Fruit fly (Drosophila melanogaster) whole organism, embryonic: ENCODE data around the gene CG7377.

Source experiments
- ATbp ChIP-seq: fragments of 200-800 bp; sonication (Bioruptor generic); optimal IDR thresholded peaks from 2 replicates; lab custom pipeline; 2017; ENCODE audit warnings: missing biosample characterization, mild to moderate bottlenecking, missing genetic modification characterization, missing genetic modification reagents
- Asciz ChIP-seq: fragments of 200-800 bp; sonication (Bioruptor generic); optimal IDR thresholded peaks from 2 replicates; lab custom pipeline; 2017; ENCODE audit warnings: missing biosample characterization, mild to moderate bottlenecking, missing genetic modification characterization, missing genetic modification reagents
- Awh ChIP-seq: fragments of 200-800 bp; sonication (Bioruptor generic); IDR thresholded peaks from 2 replicates; pipeline ENCODE4, ENCODE4 v1.3.6; 2022; ENCODE audit warnings: missing biosample characterization, missing genetic modification characterization
- CG10431 ChIP-seq: fragments of 200-800 bp; sonication (Bioruptor generic); optimal IDR thresholded peaks from 3 replicates; lab custom pipeline; 2018; ENCODE audit warnings: missing biosample characterization, mild to moderate bottlenecking, missing genetic modification characterization
- CG1233 ChIP-seq: fragments of 200-800 bp; sonication (Bioruptor generic); optimal IDR thresholded peaks from 4 replicates; lab custom pipeline; 2018; ENCODE audit warnings: missing biosample characterization, mild to moderate bottlenecking, missing genetic modification characterization
- CG12391 ChIP-seq: fragments of 200-800 bp; sonication (Bioruptor generic); optimal IDR thresholded peaks from 3 replicates; lab custom pipeline; 2018; ENCODE audit warnings: missing biosample characterization, mild to moderate bottlenecking, missing genetic modification characterization, moderate library complexity
- CG13123 ChIP-seq: fragments of 200-800 bp; sonication (Bioruptor generic); optimal IDR thresholded peaks from 2 replicates; lab custom pipeline; 2016; ENCODE audit warnings: missing biosample characterization, missing genetic modification characterization
- CG14860 ChIP-seq: fragments of 200-800 bp; sonication (Bioruptor generic); IDR thresholded peaks from 3 replicates; pipeline ENCODE4 v1.3.6; 2022; ENCODE audit warnings: missing biosample characterization, missing genetic modification characterization; ENCODE audit not compliant: partially characterized antibody
- CG15601 ChIP-seq: fragments of 200-800 bp; sonication (Bioruptor generic); optimal IDR thresholded peaks from 3 replicates; lab custom pipeline; 2019; ENCODE audit warnings: missing biosample characterization, mild to moderate bottlenecking, missing genetic modification characterization, moderate library complexity
- CG1603 ChIP-seq: fragments of 200-800 bp; sonication (Bioruptor generic); optimal IDR thresholded peaks from 2 replicates; lab custom pipeline; 2019; ENCODE audit warnings: missing biosample characterization, mild to moderate bottlenecking, missing genetic modification characterization, moderate library complexity
- CG16813 ChIP-seq: fragments of 200-800 bp; sonication (Bioruptor generic); IDR thresholded peaks from 3 replicates; pipeline ENCODE4 v1.3.6; 2022; ENCODE audit warnings: missing biosample characterization, missing genetic modification characterization; ENCODE audit not compliant: partially characterized antibody
- CG16863 ChIP-seq: fragments of 200-800 bp; sonication (Bioruptor generic); optimal IDR thresholded peaks from 3 replicates; lab custom pipeline; 2016; ENCODE audit warnings: missing biosample characterization, missing genetic modification characterization
- CG17186 ChIP-seq: fragments of 200-800 bp; sonication (Bioruptor generic); optimal IDR thresholded peaks from 3 replicates; lab custom pipeline; 2017; ENCODE audit warnings: missing biosample characterization, missing genetic modification reagents, missing genetic modification characterization
- CG17912 ChIP-seq: fragments of 200-800 bp; sonication (Bioruptor generic); optimal IDR thresholded peaks from 2 replicates; lab custom pipeline; 2018; ENCODE audit warnings: missing biosample characterization, mild to moderate bottlenecking, missing genetic modification characterization
- CG30020 ChIP-seq: fragments of 200-800 bp; optimal IDR thresholded peaks from 2 replicates; lab custom pipeline; 2019; ENCODE audit warnings: missing biosample characterization, mild to moderate bottlenecking, missing genetic modification characterization, moderate library complexity
- CG33557 ChIP-seq: fragments of 200-800 bp; sonication (Bioruptor generic); optimal IDR thresholded peaks from 2 replicates; lab custom pipeline; 2019; ENCODE audit warnings: missing biosample characterization, mild to moderate bottlenecking, missing genetic modification characterization, moderate library complexity
- CG4730 ChIP-seq: fragments of 200-800 bp; sonication (Bioruptor generic); IDR thresholded peaks from 2 replicates; pipeline ENCODE4 v1.3.6; 2022; ENCODE audit warnings: missing biosample characterization, missing genetic modification characterization
- CG5245 ChIP-seq: fragments of 200-800 bp; sonication (Bioruptor generic); optimal IDR thresholded peaks from 3 replicates; lab custom pipeline; 2016; ENCODE audit warnings: missing biosample characterization, missing genetic modification characterization
- CG5953 ChIP-seq: fragments of 200-800 bp; sonication (Bioruptor generic); IDR thresholded peaks from 2 replicates; pipeline ENCODE4 v1.3.6; 2022; ENCODE audit warnings: missing biosample characterization, missing genetic modification characterization
- CG6689 ChIP-seq: fragments of 200-800 bp; sonication (Bioruptor generic); IDR thresholded peaks from 2 replicates; pipeline ENCODE4 v1.3.6; 2022; ENCODE audit warnings: missing biosample characterization, missing genetic modification characterization
- CG8290 ChIP-seq, 3 experiments: fragments of 200-800 bp; sonication (Bioruptor generic); optimal IDR thresholded peaks; 2 replicates each; lab custom pipeline; 2016 to 2019; ENCODE audit warnings: missing biosample characterization in 3 of 3, missing genetic modification characterization in 3 of 3, mild to moderate bottlenecking in 2 of 3, moderate library complexity in 1 of 3
- CG9876 ChIP-seq: fragments of 200-800 bp; sonication (Bioruptor generic); optimal IDR thresholded peaks from 2 replicates; lab custom pipeline; 2016; ENCODE audit warnings: missing biosample characterization, missing genetic modification characterization
- CG9932 ChIP-seq: fragments of 200-800 bp; sonication (Bioruptor generic); IDR thresholded peaks from 2 replicates; pipeline ENCODE4 v1.3.6; 2022; ENCODE audit warnings: missing biosample characterization, missing genetic modification characterization
- HmgZ ChIP-seq: fragments of 200-800 bp; sonication (Bioruptor generic); optimal IDR thresholded peaks from 2 replicates; lab custom pipeline; 2018; ENCODE audit warnings: missing biosample characterization, mild to moderate bottlenecking, missing genetic modification characterization
- Hr51 ChIP-seq, 2 experiments: fragments of 200-800 bp; sonication (Bioruptor generic); optimal IDR thresholded peaks; 2 replicates in 1 of 2; 3 replicates in 1 of 2; lab custom pipeline; 2016 to 2018; ENCODE audit warnings: missing biosample characterization in 2 of 2, missing genetic modification characterization in 2 of 2, mild to moderate bottlenecking in 1 of 2, moderate library complexity in 1 of 2
- Med ChIP-seq: fragments of 200-800 bp; sonication (Bioruptor generic); peaks from one replicate; lab custom pipeline; 2016; ENCODE audit warnings: missing biosample characterization, missing genetic modification characterization, mild to moderate bottlenecking, inconsistent platforms, moderate library complexity
- Mes4 ChIP-seq: fragments of 200-800 bp; sonication (Bioruptor generic); optimal IDR thresholded peaks from 2 replicates; lab custom pipeline; 2016; ENCODE audit warnings: missing biosample characterization, missing genetic modification characterization
- Nf-YC ChIP-seq: fragments of 200-800 bp; optimal IDR thresholded peaks from 3 replicates; lab custom pipeline; 2019; ENCODE audit warnings: missing biosample characterization, mild to moderate bottlenecking, missing genetic modification characterization, moderate library complexity
- Oaz ChIP-seq: fragments of 200-800 bp; sonication (Bioruptor generic); IDR thresholded peaks from 2 replicates; pipeline ENCODE4 v1.3.6; 2022; ENCODE audit warnings: missing biosample characterization, missing genetic modification characterization
- al ChIP-seq: fragments of 200-800 bp; sonication (Bioruptor generic); IDR thresholded peaks from 2 replicates; pipeline ENCODE4 v1.3.6; 2022; ENCODE audit warnings: missing biosample characterization, missing genetic modification characterization
- aop ChIP-seq: fragments of 200-800 bp; sonication (Bioruptor generic); IDR thresholded peaks from 2 replicates; pipeline ENCODE4 v1.3.6; 2022; ENCODE audit warnings: missing biosample characterization, missing genetic modification characterization
- bcd ChIP-seq: fragments of 200-800 bp; sonication (Bioruptor generic); optimal IDR thresholded peaks from 2 replicates; lab custom pipeline; 2017; ENCODE audit warnings: missing biosample characterization, mild to moderate bottlenecking, missing genetic modification characterization
- cad ChIP-seq: fragments of >200 bp; optimal IDR thresholded peaks from 2 replicates; lab custom pipeline; 2017; ENCODE audit warnings: missing biosample characterization, missing genetic modification characterization
- cato ChIP-seq: fragments of 200-800 bp; sonication (Bioruptor generic); optimal IDR thresholded peaks from 2 replicates; lab custom pipeline; 2016; ENCODE audit warnings: missing biosample characterization, missing genetic modification characterization, borderline replicate concordance
- corto ChIP-seq: fragments of 200-800 bp; sonication (Bioruptor generic); optimal IDR thresholded peaks from 2 replicates; lab custom pipeline; 2016; ENCODE audit warnings: missing biosample characterization, mild to moderate bottlenecking, missing genetic modification characterization, moderate library complexity
- crc ChIP-seq: fragments of 200-800 bp; sonication (Bioruptor generic); optimal IDR thresholded peaks from 2 replicates; lab custom pipeline; 2016; ENCODE audit warnings: missing biosample characterization, missing genetic modification characterization
- dmrt11E ChIP-seq: fragments of 200-800 bp; sonication (Bioruptor generic); optimal IDR thresholded peaks from 3 replicates; lab custom pipeline; 2018; ENCODE audit warnings: missing biosample characterization, mild to moderate bottlenecking, missing genetic modification characterization, moderate library complexity
- esg ChIP-seq: fragments of 200-800 bp; sonication (Bioruptor generic); conservative IDR thresholded peaks from 2 replicates; pipeline ENCODE4 v1.3.6; 2022; ENCODE audit warnings: missing biosample characterization, missing genetic modification characterization
- eyg ChIP-seq: fragments of 200-800 bp; sonication (Bioruptor generic); optimal IDR thresholded peaks from 3 replicates; lab custom pipeline; 2016; ENCODE audit warnings: missing biosample characterization, missing genetic modification characterization
- h ChIP-seq: fragments of >200 bp; optimal IDR thresholded peaks from 2 replicates; lab custom pipeline; 2017
- her ChIP-seq: fragments of 200-800 bp; sonication (Bioruptor generic); optimal IDR thresholded peaks from 2 replicates; lab custom pipeline; 2016; ENCODE audit warnings: missing biosample characterization, missing genetic modification characterization
- lab ChIP-seq: fragments of 200-800 bp; sonication (Bioruptor generic); optimal IDR thresholded peaks from 3 replicates; lab custom pipeline; 2017; ENCODE audit warnings: missing biosample characterization, missing genetic modification characterization, mild to moderate bottlenecking, moderate library complexity, missing genetic modification reagents
- lilli ChIP-seq: fragments of 200-800 bp; sonication (Bioruptor generic); optimal IDR thresholded peaks from 3 replicates; lab custom pipeline; 2016; ENCODE audit warnings: missing biosample characterization, missing genetic modification characterization
- luna ChIP-seq: fragments of 200-800 bp; sonication (Bioruptor generic); optimal IDR thresholded peaks from 2 replicates; lab custom pipeline; 2016; ENCODE audit warnings: missing biosample characterization, missing genetic modification characterization
- nerfin-2 ChIP-seq: fragments of 200-800 bp; sonication (Bioruptor generic); IDR thresholded peaks from 2 replicates; pipeline ENCODE4 v1.3.6; 2022; ENCODE audit warnings: missing biosample characterization, missing genetic modification characterization; ENCODE audit not compliant: partially characterized antibody
- onecut ChIP-seq: fragments of 200-800 bp; sonication (Bioruptor generic); IDR thresholded peaks from 2 replicates; pipeline ENCODE4 v1.3.6; 2022; ENCODE audit warnings: missing biosample characterization, missing genetic modification characterization
- pho ChIP-seq: fragments of 200-800 bp; sonication (Bioruptor generic); optimal IDR thresholded peaks from 2 replicates; lab custom pipeline; 2016; ENCODE audit warnings: missing biosample characterization, missing genetic modification characterization
- pnt ChIP-seq: fragments of 200-800 bp; sonication (Bioruptor generic); optimal IDR thresholded peaks from 3 replicates; lab custom pipeline; 2016; ENCODE audit warnings: missing biosample characterization, missing genetic modification characterization
- sim ChIP-seq: fragments of 200-800 bp; sonication (Bioruptor generic); IDR thresholded peaks from 2 replicates; pipeline ENCODE4 v1.3.6; 2022; ENCODE audit warnings: missing biosample characterization, missing genetic modification characterization
- zen2 ChIP-seq: fragments of 200-800 bp; sonication (Bioruptor generic); IDR thresholded peaks from 3 replicates; pipeline ENCODE4 v1.3.6; 2022; ENCODE audit warnings: missing biosample characterization, missing genetic modification characterization; ENCODE audit not compliant: partially characterized antibody

Gene CG7377

dm6 chr3L:11627819-11628483, 38.5 kb downstream of the CG7377 start, which contains the start of gene Apt1 (continued):
- no peak for TF ChIP-seq CG15601 (tag; lab: Kevin White, UChicago)
- TF ChIP-seq CG17912 (GFP tag; lab: Kevin White, UChicago), result no peak
- TF ChIP-seq pho (GFP tag; lab: Kevin White, UChicago), result no peak
- no peak for TF ChIP-seq dmrt11E (tag; lab: Kevin White, UChicago)
- TF ChIP-seq Oaz (GFP tag; lab: Robert Waterston, UW), result no peak
- no peak for TF ChIP-seq CG12391 (tag; lab: Kevin White, UChicago)
- no peak for TF ChIP-seq sim (GFP tag; lab: Robert Waterston, UW)
- no peak for TF ChIP-seq CG10431 (GFP tag; lab: Kevin White, UChicago)
- no peak for TF ChIP-seq CG4730
- TF ChIP-seq nerfin-2 (GFP tag; lab: Robert Waterston, UW), result peak; percentile 82
- TF ChIP-seq onecut (GFP tag; lab: Robert Waterston, UW), result peak; percentile 83
- TF ChIP-seq CG9932, result peak; percentile 58; the same call in 1 of the 2 replicates
- no peak for TF ChIP-seq esg (GFP tag; lab: Robert Waterston, UW)
- TF ChIP-seq crc (GFP tag; lab: Kevin White, UChicago), result no peak
- no peak for TF ChIP-seq CG9876
- no peak for TF ChIP-seq cato (GFP tag; lab: Kevin White, UChicago)
- peak; percentile 92 for TF ChIP-seq CG16813
- TF ChIP-seq CG8290 (GFP tag; optimal IDR thresholded peaks at IDR 0.05; lab: Kevin White, UChicago), result no peak
- peak in 1 of 2 experiments; percentile 43 for TF ChIP-seq CG8290 (tag; optimal IDR thresholded peaks at IDR 0.05; lab: Kevin White, UChicago)
- TF ChIP-seq pnt, result no peak
- no peak for TF ChIP-seq Awh (GFP tag; lab: Robert Waterston, UW)
- TF ChIP-seq CG1233 (GFP tag; lab: Kevin White, UChicago), result no peak
- no peak for TF ChIP-seq CG17186 (GFP tag; lab: Kevin White, UChicago)
- peak; percentile 35 for TF ChIP-seq lilli (GFP tag; lab: Kevin White, UChicago)
- no peak for TF ChIP-seq CG6689 (GFP tag; lab: Robert Waterston, UW)
- TF ChIP-seq CG1603 (tag; lab: Kevin White, UChicago), result peak; percentile 43
- no peak for TF ChIP-seq CG5953 (GFP tag; lab: Robert Waterston, UW)
- no peak for TF ChIP-seq eyg
- no peak for TF ChIP-seq bcd (GFP tag; lab: Kevin White, UChicago)
- TF ChIP-seq cad (GFP tag; lab: Kevin White, UChicago), result no peak
- TF ChIP-seq lab, result no peak
- no peak for TF ChIP-seq luna (GFP tag; lab: Kevin White, UChicago)
- no peak for TF ChIP-seq CG13123 (GFP tag; lab: Kevin White, UChicago)
- TF ChIP-seq al (GFP tag; lab: Robert Waterston, UW), result no peak
- TF ChIP-seq CG16863 (GFP tag; lab: Kevin White, UChicago), result no peak
- no peak for TF ChIP-seq CG5245
- TF ChIP-seq HmgZ (tag; lab: Kevin White, UChicago), result peak; percentile 36
- no peak for TF ChIP-seq Mes4 (GFP tag; lab: Kevin White, UChicago)
- TF ChIP-seq Asciz (GFP tag; lab: Kevin White, UChicago), result no peak
- TF ChIP-seq ATbp (GFP tag; lab: Kevin White, UChicago), result no peak
- TF ChIP-seq CG33557, result no peak
- TF ChIP-seq corto (GFP tag; lab: Kevin White, UChicago), result no peak
- no peak for TF ChIP-seq h (lab: Kevin White, UChicago)
- peak; percentile 96 for TF ChIP-seq CG14860
- TF ChIP-seq her (GFP tag; lab: Kevin White, UChicago), result no peak
- no peak for TF ChIP-seq Hr51 (GFP tag; optimal IDR thresholded peaks at IDR 0.05; lab: Kevin White, UChicago)
- peak; percentile 88 for TF ChIP-seq Med (GFP tag; lab: Kevin White, UChicago)
- peak; percentile 93 for TF ChIP-seq zen2 (GFP tag; lab: Robert Waterston, UW)
- peak; percentile 5 for TF ChIP-seq CG30020
- TF ChIP-seq Nf-YC, result no peak
- TF ChIP-seq aop, result no peak
